Fruit fly (Drosophila melanogaster): ENCODE results near the gene Papst2.

dm6 chr3L:17004765-17005414 is 37.7 kb upstream of the Papst2 start:
- TF ChIP-seq psq (optimal IDR thresholded peaks at IDR 0.05) = no peak
- no peak for TF ChIP-seq Sin3A (optimal IDR thresholded peaks at IDR 0.05)
- no peak for TF ChIP-seq ttk (optimal IDR thresholded peaks at IDR 0.05)
- no peak for TF ChIP-seq insv (optimal IDR thresholded peaks at IDR 0.05)
- no peak for TF ChIP-seq Myc (optimal IDR thresholded peaks at IDR 0.05)
